Fruit fly (Drosophila melanogaster) whole organism: ENCODE measurements around the gene Taf8.

Experiments used
- CG8478 ChIP-seq: fragments of >200 bp; optimal IDR thresholded peaks from 2 replicates; lab custom pipeline; 2018; ENCODE audit warnings: inconsistent platforms
- Dll ChIP-seq: fragments of >200 bp; optimal IDR thresholded peaks from 2 replicates; lab custom pipeline; 2017
- pan ChIP-seq: fragments of >200 bp; optimal IDR thresholded peaks from 2 replicates; lab custom pipeline; 2017
- psq ChIP-seq: fragments of >200 bp; optimal IDR thresholded peaks from 2 replicates; lab custom pipeline; 2017
- usp ChIP-seq: fragments of >200 bp; optimal IDR thresholded peaks from 2 replicates; lab custom pipeline; 2017; ENCODE audit warnings: missing biosample characterization, missing genetic modification characterization, mixed read lengths

DNA sequence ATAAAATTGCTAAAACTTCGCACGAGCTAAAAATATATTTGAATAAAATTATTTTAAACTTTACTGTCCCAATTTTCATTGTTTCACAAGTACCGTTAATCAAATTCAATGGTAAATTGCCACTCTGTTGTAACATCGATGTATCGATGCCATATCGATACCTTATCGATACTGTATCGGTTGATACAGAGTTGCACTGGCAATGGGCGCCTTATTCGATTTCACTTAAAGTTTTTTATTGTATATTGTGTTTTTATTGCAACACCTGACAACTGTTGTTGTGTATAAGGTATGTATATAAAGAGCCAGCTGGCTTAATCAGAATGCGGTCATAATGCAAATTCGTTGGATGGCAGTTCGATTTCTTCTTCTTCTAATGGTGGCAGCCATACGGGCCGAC is 36.5 kb downstream of the Taf8 start, which contains the start of gene CG43229:
- TF ChIP-seq Dll (lab: Kevin White, UChicago) = no peak
- TF ChIP-seq CG8478 (lab: Kevin White, UChicago) = no peak
- no peak for TF ChIP-seq pan (lab: Kevin White, UChicago)
- TF ChIP-seq psq (lab: Kevin White, UChicago) = no peak
- TF ChIP-seq usp (GFP tag; lab: Kevin White, UChicago) = no peak
